Fruit fly (Drosophila melanogaster) Kc167 (cell line): ENCODE data around the gene CG5555.

ENCODE experiments used
- Myc ChIP-seq: fragments of >200 bp; optimal IDR thresholded peaks from 2 replicates; lab custom pipeline; 2017; ENCODE audit warnings: missing external identifiers
- Sin3A ChIP-seq: fragments of >200 bp; optimal IDR thresholded peaks from 2 replicates; lab custom pipeline; 2018; ENCODE audit warnings: missing external identifiers
- h ChIP-seq: fragments of >200 bp; optimal IDR thresholded peaks from 3 replicates; lab custom pipeline; 2018; ENCODE audit warnings: missing external identifiers
- insv ChIP-seq: fragments of >200 bp; optimal IDR thresholded peaks from 3 replicates; lab custom pipeline; 2018; ENCODE audit warnings: missing external identifiers
- psq ChIP-seq: fragments of >200 bp; optimal IDR thresholded peaks from 2 replicates; lab custom pipeline; 2017; ENCODE audit warnings: missing external identifiers
- ttk ChIP-seq: sonication (Bioruptor generic); optimal IDR thresholded peaks from 2 replicates; lab custom pipeline; 2017; ENCODE audit warnings: missing external identifiers

dm6 chr3R:19157997-19158396 lies 22.3 kb downstream of the CG5555 start:
- TF ChIP-seq Myc (lab: Kevin White, UChicago): no peak
- TF ChIP-seq ttk (lab: Kevin White, UChicago): no peak
- no peak for TF ChIP-seq h (lab: Kevin White, UChicago)
- TF ChIP-seq psq (lab: Kevin White, UChicago): no peak
- TF ChIP-seq insv (lab: Kevin White, UChicago): no peak
- no peak for TF ChIP-seq Sin3A (lab: Kevin White, UChicago)
